Worm (Caenorhabditis elegans) whole organism, young adult: ENCODE data around the gene ZK546.4.
A peak's percentile ranks its signal among the peaks of the same experiment; 100 is the strongest.

Source experiments
- F10E7.11 ChIP-seq: sonication (generic microtip); optimal IDR thresholded peaks from 2 replicates; lab custom pipeline; 2017; ENCODE audit warnings: mild to moderate bottlenecking, missing genetic modification characterization, moderate library complexity, missing compliant biosample characterization
- F22D6.2 ChIP-seq: sonication (generic microtip); optimal IDR thresholded peaks from 2 replicates; lab custom pipeline; 2016; ENCODE audit warnings: mild to moderate bottlenecking, missing genetic modification characterization, missing compliant biosample characterization
- F33H1.4 ChIP-seq: fragments of 200-800 bp; sonication (Bioruptor generic); IDR thresholded peaks from 2 replicates; pipeline ENCODE4 v1.3.6; 2022; ENCODE audit warnings: missing genetic modification reagents, missing genetic modification characterization, missing compliant biosample characterization
- F55B11.4 ChIP-seq: sonication (generic microtip); optimal IDR thresholded peaks from 2 replicates; lab custom pipeline; 2016; ENCODE audit warnings: missing compliant biosample characterization, missing genetic modification characterization, borderline replicate concordance; ENCODE audit not compliant: insufficient read depth
- F57C9.4 ChIP-seq: sonication (generic microtip); optimal IDR thresholded peaks from 2 replicates; lab custom pipeline; 2017; ENCODE audit warnings: mild to moderate bottlenecking, missing genetic modification characterization, missing compliant biosample characterization
- K12H6.12 ChIP-seq: fragments of 200-800 bp; sonication (Bioruptor generic); optimal IDR thresholded peaks from 2 replicates; lab custom pipeline; 2018; ENCODE audit warnings: mild to moderate bottlenecking, missing genetic modification characterization, missing compliant biosample characterization
- Y67H2A.10 ChIP-seq: fragments of 200-800 bp; sonication (Bioruptor generic); conservative IDR thresholded peaks from 2 replicates; pipeline ENCODE4 v1.3.6; 2022; ENCODE audit warnings: missing genetic modification reagents, missing genetic modification characterization, missing compliant biosample characterization
- Y95B8A.8 ChIP-seq: fragments of 200-800 bp; sonication (Bioruptor generic); IDR thresholded peaks from 2 replicates; pipeline ENCODE4 v1.3.6; 2022; ENCODE audit warnings: missing genetic modification reagents, missing genetic modification characterization, missing compliant biosample characterization
- ZK185.1 ChIP-seq: sonication (generic microtip); optimal IDR thresholded peaks from 2 replicates; lab custom pipeline; 2016; ENCODE audit warnings: mild to moderate bottlenecking, missing genetic modification characterization, missing compliant biosample characterization; ENCODE audit not compliant: poor library complexity, severe bottlenecking
- atf-7 ChIP-seq: sonication (generic microtip); optimal IDR thresholded peaks from 2 replicates; lab custom pipeline; 2017; ENCODE audit warnings: mild to moderate bottlenecking, missing genetic modification characterization, missing compliant biosample characterization
- athp-1 ChIP-seq: sonication (generic microtip); optimal IDR thresholded peaks from 2 replicates; lab custom pipeline; 2017; ENCODE audit warnings: mild to moderate bottlenecking, missing genetic modification characterization, missing compliant biosample characterization
- attf-3 ChIP-seq: fragments of 200-800 bp; sonication (Bioruptor generic); conservative IDR thresholded peaks from 2 replicates; pipeline ENCODE4 v1.3.6; 2022; ENCODE audit warnings: missing genetic modification reagents, missing genetic modification characterization, missing compliant biosample characterization
- attf-6 ChIP-seq: fragments of 200-800 bp; sonication (Bioruptor generic); IDR thresholded peaks from 2 replicates; pipeline ENCODE4 v1.3.6; 2022; ENCODE audit warnings: missing genetic modification reagents, missing genetic modification characterization, missing compliant biosample characterization
- bed-2 ChIP-seq: fragments of 200-800 bp; sonication (Bioruptor generic); IDR thresholded peaks from 2 replicates; pipeline ENCODE4 v1.3.6; 2022; ENCODE audit warnings: missing genetic modification reagents, missing genetic modification characterization, missing compliant biosample characterization
- cebp-1 ChIP-seq, 2 experiments: fragments of 200-800 bp in 1 of 2; sonication (Bioruptor generic) in 1 of 2; sonication (generic microtip) in 1 of 2; IDR thresholded peaks in 1 of 2; optimal IDR thresholded peaks in 1 of 2; 2 replicates each; pipeline versions ENCODE4 v1.3.6 to Lab custom; 2017 to 2022; ENCODE audit warnings: missing compliant biosample characterization in 2 of 2, missing genetic modification characterization in 2 of 2, mild to moderate bottlenecking in 1 of 2, missing genetic modification reagents in 1 of 2, moderate library complexity in 1 of 2
- ceh-79 ChIP-seq: sonication (generic microtip); optimal IDR thresholded peaks from 2 replicates; lab custom pipeline; 2017; ENCODE audit warnings: mild to moderate bottlenecking, missing genetic modification characterization, missing compliant biosample characterization
- dpff-1 ChIP-seq: sonication (generic microtip); optimal IDR thresholded peaks from 2 replicates; lab custom pipeline; 2017; ENCODE audit warnings: mild to moderate bottlenecking, missing genetic modification characterization, missing compliant biosample characterization
- dpl-1 ChIP-seq: fragments of 150-350 bp; optimal IDR thresholded peaks from 2 replicates; lab custom pipeline; 2014; ENCODE audit warnings: missing biosample characterization, missing genetic modification reagents, missing genetic modification characterization
- egl-44 ChIP-seq: fragments of 200-800 bp; sonication (Bioruptor generic); IDR thresholded peaks from 2 replicates; pipeline ENCODE4 v1.3.6; 2022; ENCODE audit warnings: missing genetic modification reagents, missing genetic modification characterization, missing compliant biosample characterization
- egrh-3 ChIP-seq: fragments of 200-800 bp; sonication (Bioruptor generic); IDR thresholded peaks from 2 replicates; pipeline ENCODE4 v1.3.6; 2022; ENCODE audit warnings: missing genetic modification reagents, missing genetic modification characterization, missing compliant biosample characterization
- ets-4 ChIP-seq: fragments of 200-800 bp; sonication (Bioruptor generic); optimal IDR thresholded peaks from 2 replicates; lab custom pipeline; 2018; ENCODE audit warnings: mild to moderate bottlenecking, missing genetic modification characterization, missing compliant biosample characterization
- fkh-3 ChIP-seq: sonication (generic microtip); optimal IDR thresholded peaks from 2 replicates; lab custom pipeline; 2016; ENCODE audit warnings: mild to moderate bottlenecking, missing genetic modification characterization, missing compliant biosample characterization
- hrde-1 ChIP-seq: sonication (generic microtip); optimal IDR thresholded peaks from 2 replicates; lab custom pipeline; 2016; ENCODE audit warnings: missing genetic modification characterization, mild to moderate bottlenecking, missing compliant biosample characterization, moderate library complexity, missing genotype, missing genetic modification reagents, borderline replicate concordance
- let-607 ChIP-seq, 2 experiments: fragments of 200-800 bp in 1 of 2; sonication (Bioruptor generic) in 1 of 2; sonication (generic microtip) in 1 of 2; optimal IDR thresholded peaks; 2 replicates each; lab custom pipeline; 2016 to 2018; ENCODE audit warnings: mild to moderate bottlenecking in 2 of 2, missing compliant biosample characterization in 2 of 2, missing genetic modification characterization in 2 of 2, moderate library complexity in 2 of 2, missing genotype in 1 of 2
- lin-54 ChIP-seq: fragments of 200-800 bp; sonication (Bioruptor generic); optimal IDR thresholded peaks from 2 replicates; lab custom pipeline; 2018; ENCODE audit warnings: mild to moderate bottlenecking, missing genetic modification characterization, missing compliant biosample characterization
- lsy-27 ChIP-seq: sonication (generic microtip); optimal IDR thresholded peaks from 2 replicates; lab custom pipeline; 2017; ENCODE audit warnings: missing genetic modification characterization, mild to moderate bottlenecking, missing compliant biosample characterization, antibody characterized with exemption, missing genotype, borderline replicate concordance; ENCODE audit not compliant: insufficient read depth
- madf-10 ChIP-seq: sonication (generic microtip); optimal IDR thresholded peaks from 2 replicates; lab custom pipeline; 2016; ENCODE audit warnings: mild to moderate bottlenecking, missing genetic modification characterization, missing compliant biosample characterization
- madf-3 ChIP-seq: fragments of 200-800 bp; sonication (Bioruptor generic); IDR thresholded peaks from 2 replicates; pipeline ENCODE4 v1.3.6; 2022; ENCODE audit warnings: missing genetic modification reagents, missing genetic modification characterization, missing compliant biosample characterization
- madf-6 ChIP-seq: fragments of 200-800 bp; sonication (Bioruptor generic); IDR thresholded peaks from 2 replicates; pipeline ENCODE4 v1.3.6; 2022; ENCODE audit warnings: missing genetic modification reagents, missing genetic modification characterization, missing compliant biosample characterization
- madf-8 ChIP-seq: fragments of 200-800 bp; sonication (Bioruptor generic); conservative IDR thresholded peaks from 2 replicates; pipeline ENCODE4 v1.3.6; 2022; ENCODE audit warnings: missing genetic modification reagents, missing genetic modification characterization, missing compliant biosample characterization
- mcd-1 ChIP-seq: fragments of 200-800 bp; sonication (Bioruptor generic); IDR thresholded peaks from 2 replicates; pipeline ENCODE4 v1.3.6; 2022; ENCODE audit warnings: missing genetic modification reagents, missing genetic modification characterization, missing compliant biosample characterization
- mel-28 ChIP-seq: sonication (generic microtip); optimal IDR thresholded peaks from 2 replicates; lab custom pipeline; 2016; ENCODE audit warnings: borderline replicate concordance, mild to moderate bottlenecking, missing genetic modification characterization, missing compliant biosample characterization
- nfyb-1 ChIP-seq: fragments of 200-800 bp; sonication (Bioruptor generic); IDR thresholded peaks from 2 replicates; pipeline ENCODE4 v1.3.6; 2022; ENCODE audit warnings: missing genetic modification reagents, missing genetic modification characterization, missing compliant biosample characterization
- nhr-179 ChIP-seq: sonication (generic microtip); optimal IDR thresholded peaks from 2 replicates; lab custom pipeline; 2016; ENCODE audit warnings: mild to moderate bottlenecking, missing genetic modification characterization, missing compliant biosample characterization
- nhr-80 ChIP-seq: sonication (generic microtip); optimal IDR thresholded peaks from 2 replicates; lab custom pipeline; 2016; ENCODE audit warnings: missing genetic modification characterization, missing compliant biosample characterization
- nhr-90 ChIP-seq: sonication (generic microtip); optimal IDR thresholded peaks from 2 replicates; lab custom pipeline; 2016; ENCODE audit warnings: missing genotype, mild to moderate bottlenecking, missing genetic modification characterization, missing compliant biosample characterization
- pha-4 ChIP-seq: fragments of 150-350 bp; sonication (generic microtip); optimal IDR thresholded peaks from 2 replicates; lab custom pipeline; 2014; ENCODE audit warnings: missing biosample characterization, missing genetic modification reagents, missing genetic modification characterization
- rcor-1 ChIP-seq: fragments of 200-800 bp; sonication (Bioruptor generic); IDR thresholded peaks from 2 replicates; pipeline ENCODE4 v1.3.6; 2022; ENCODE audit warnings: missing genetic modification reagents, missing genetic modification characterization, missing compliant biosample characterization
- rec-8 ChIP-seq, 2 experiments: sonication (generic microtip); optimal IDR thresholded peaks; 2 replicates each; lab custom pipeline; 2016; ENCODE audit warnings: mild to moderate bottlenecking in 2 of 2, missing genetic modification characterization in 2 of 2, missing genetic modification reagents in 2 of 2, missing genotype in 2 of 2, missing biosample characterization in 1 of 2, missing compliant biosample characterization in 1 of 2, moderate library complexity in 1 of 2
- sdz-38 ChIP-seq: sonication (generic microtip); optimal IDR thresholded peaks from 2 replicates; lab custom pipeline; 2016; ENCODE audit warnings: missing genotype, missing genetic modification characterization, missing compliant biosample characterization
- snpc-4 ChIP-seq, 5 experiments: fragments of 150-350 bp in 1 of 5; sonication (generic microtip) in 4 of 5; optimal IDR thresholded peaks; 2 replicates each; lab custom pipeline; 2014 to 2018; ENCODE audit warnings: missing genetic modification characterization in 5 of 5, missing biosample characterization in 3 of 5, antibody characterized with exemption in 2 of 5, mild to moderate bottlenecking in 2 of 5, missing compliant biosample characterization in 2 of 5, missing genotype in 2 of 5, moderate library complexity in 2 of 5, missing genetic modification reagents in 1 of 5
- sptf-2 ChIP-seq: fragments of 200-800 bp; sonication (Bioruptor generic); optimal IDR thresholded peaks from 2 replicates; lab custom pipeline; 2018; ENCODE audit warnings: mild to moderate bottlenecking, missing genetic modification characterization, missing compliant biosample characterization
- tbp1 ChIP-seq: fragments of 200-800 bp; sonication (Bioruptor generic); optimal IDR thresholded peaks from 2 replicates; lab custom pipeline; 2018; ENCODE audit warnings: mild to moderate bottlenecking, missing genetic modification characterization, missing compliant biosample characterization
- unc-130 ChIP-seq: sonication (generic microtip); optimal IDR thresholded peaks from 2 replicates; lab custom pipeline; 2016; ENCODE audit warnings: missing genetic modification reagents, missing genetic modification characterization, missing compliant biosample characterization
- ztf-18 ChIP-seq: sonication (generic microtip); optimal IDR thresholded peaks from 2 replicates; lab custom pipeline; 2016; ENCODE audit warnings: missing genotype, mild to moderate bottlenecking, missing genetic modification characterization, missing compliant biosample characterization
- ztf-3 ChIP-seq: fragments of 200-800 bp; sonication (Bioruptor generic); optimal IDR thresholded peaks from 2 replicates; lab custom pipeline; 2018; ENCODE audit warnings: mild to moderate bottlenecking, missing genetic modification characterization, missing compliant biosample characterization

The ZK546.4 gene

ce11 chrII:4925198-4925764, 12.6 kb upstream of the ZK546.4 start, which contains the start of gene aagr-2:
aagr-2 (minus strand) TSS chrII:4925248.
- TF ChIP-seq unc-130 (GFP tag; lab: Kevin White, UChicago): no peak
- TF ChIP-seq F55B11.4 (tag; lab: Kevin White, UChicago): no peak
- TF ChIP-seq cebp-1 (GFP tag; IDR thresholded peaks at IDR 0.05; lab: Robert Waterston, UW): no peak
- TF ChIP-seq cebp-1 (tag; optimal IDR thresholded peaks at IDR 0.05; lab: Kevin White, UChicago): peak; percentile 60
- no peak for TF ChIP-seq lin-54 (GFP tag; lab: Kevin White, UChicago)
- peak; percentile 94 for TF ChIP-seq nhr-80
- TF ChIP-seq sptf-2 (GFP tag; lab: Kevin White, UChicago): no peak
- TF ChIP-seq attf-3: no peak
- TF ChIP-seq athp-1: no peak
- TF ChIP-seq lsy-27: no peak
- no peak for TF ChIP-seq K12H6.12 (tag; lab: Kevin White, UChicago)
- no peak for TF ChIP-seq ztf-3 (GFP tag; lab: Kevin White, UChicago)
- no peak for TF ChIP-seq mcd-1 (GFP tag; lab: Robert Waterston, UW)
- peak; percentile 22; the same call in 1 of the 2 replicates for TF ChIP-seq nfyb-1
- TF ChIP-seq mel-28: no peak
- no peak for TF ChIP-seq sdz-38
- no peak for TF ChIP-seq egrh-3 (GFP tag; lab: Robert Waterston, UW)
- TF ChIP-seq madf-3 (GFP tag; lab: Robert Waterston, UW): no peak
- no peak for TF ChIP-seq attf-6
- TF ChIP-seq F10E7.11 (tag; lab: Kevin White, UChicago): no peak
- peak; percentile 86 for TF ChIP-seq pha-4 (tag; lab: Kevin White, UChicago)
- TF ChIP-seq F57C9.4 (tag; lab: Kevin White, UChicago): no peak
- TF ChIP-seq atf-7 (tag; lab: Kevin White, UChicago): peak; percentile 92
- no peak for TF ChIP-seq madf-6 (GFP tag; lab: Robert Waterston, UW)
- no peak for TF ChIP-seq madf-8 (GFP tag; lab: Robert Waterston, UW)
- no peak for TF ChIP-seq rcor-1 (GFP tag; lab: Robert Waterston, UW)
- no peak for TF ChIP-seq nhr-179 (tag; lab: Kevin White, UChicago)
- TF ChIP-seq tbp1 (GFP tag; lab: Kevin White, UChicago): peak; percentile 25
- peak; percentile 54 for TF ChIP-seq nhr-90 (tag; lab: Kevin White, UChicago)
- TF ChIP-seq fkh-3 (tag; lab: Kevin White, UChicago): no peak
- no peak for TF ChIP-seq madf-10
- no peak for TF ChIP-seq rec-8 (tag; optimal IDR thresholded peaks at IDR 0.05; lab: Kevin White, UChicago)
- no peak for TF ChIP-seq ceh-79 (tag; lab: Kevin White, UChicago)
- peak; percentile 44 for TF ChIP-seq ets-4 (GFP tag; lab: Kevin White, UChicago)
- TF ChIP-seq F22D6.2 (tag; lab: Kevin White, UChicago): peak; percentile 11
- no peak for TF ChIP-seq bed-2 (GFP tag; lab: Robert Waterston, UW)
- no peak for TF ChIP-seq hrde-1 (tag; lab: Kevin White, UChicago)
- TF ChIP-seq let-607 (tag; optimal IDR thresholded peaks at IDR 0.05; lab: Kevin White, UChicago): peak; percentile 36 to 64
- TF ChIP-seq snpc-4 (GFP tag; optimal IDR thresholded peaks at IDR 0.05; lab: Kevin White, UChicago): no peak
- peak in 1 of 4 experiments; percentile 10 for TF ChIP-seq snpc-4 (tag; optimal IDR thresholded peaks at IDR 0.05; lab: Kevin White, UChicago)
- no peak for TF ChIP-seq ZK185.1 (tag; lab: Kevin White, UChicago)
- TF ChIP-seq dpl-1 (GFP tag; lab: Kevin White, UChicago): no peak
- no peak for TF ChIP-seq ztf-18
- TF ChIP-seq egl-44 (GFP tag; lab: Robert Waterston, UW): peak; percentile 74; the same call in 1 of the 2 replicates
- 0 out of 2 replicates have a peak, but pooled peaks have one; percentile 8 for TF ChIP-seq Y95B8A.8
- no peak for TF ChIP-seq F33H1.4 (GFP tag; lab: Robert Waterston, UW)
- no peak for TF ChIP-seq dpff-1 (tag; lab: Kevin White, UChicago)
- no peak for TF ChIP-seq Y67H2A.10 (GFP tag; lab: Robert Waterston, UW)
